Fruit fly (Drosophila melanogaster): Measurements from ENCODE around the gene CG17712.

DNA sequence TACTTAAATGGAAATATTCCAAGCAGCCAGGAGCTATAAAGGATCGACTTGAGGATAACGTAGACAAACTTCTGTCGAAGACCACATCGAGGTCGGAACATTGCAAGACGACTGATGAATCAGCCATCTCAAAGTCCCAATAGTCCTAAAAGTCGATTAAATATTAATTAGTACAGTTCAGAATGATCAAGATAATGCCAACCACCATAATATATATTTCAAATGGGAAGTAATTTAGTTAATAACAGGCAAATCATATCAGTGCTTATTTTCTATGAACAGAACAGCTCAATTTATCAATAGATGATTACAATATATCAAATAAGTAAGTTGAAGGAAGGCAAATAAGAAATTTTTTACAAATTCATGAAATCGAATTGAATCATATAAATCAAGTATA, 38.3 kb upstream of the CG17712 start, which contains the start of gene Gr22d:
- TF ChIP-seq CG6854 (GFP tag; optimal IDR thresholded peaks at IDR 0.05) (no peak), Sox102F (GFP tag; optimal IDR thresholded peaks at IDR 0.05) (no peak), Sox14 (GFP tag; optimal IDR thresholded peaks at IDR 0.05) (no peak), net (GFP tag; optimal IDR thresholded peaks at IDR 0.05) (no peak), Hr38 (GFP tag; optimal IDR thresholded peaks at IDR 0.05) (no peak), CG16779 (tag; optimal IDR thresholded peaks at IDR 0.05) (no peak)

Measured in whole organism, prepupa.